Worm (Caenorhabditis elegans) whole organism, L1 larva: Measurements from ENCODE around the gene B0250.7.

Source experiments
- F16B12.6 ChIP-seq: fragments of 150-350 bp; optimal IDR thresholded peaks from 2 replicates; lab custom pipeline; 2014; ENCODE audit warnings: missing biosample characterization, missing genetic modification characterization
- blmp-1 ChIP-seq: fragments of 150-350 bp; optimal IDR thresholded peaks from 2 replicates; lab custom pipeline; 2014; ENCODE audit warnings: missing biosample characterization, missing genetic modification characterization
- dpl-1 ChIP-seq, 3 experiments: fragments of 150-350 bp in 2 of 3; sonication (generic microtip) in 1 of 3; optimal IDR thresholded peaks; 2 replicates each; lab custom pipeline; 2014 to 2017; ENCODE audit warnings: missing biosample characterization in 3 of 3, missing genetic modification characterization in 3 of 3, missing genetic modification reagents in 3 of 3
- dsc-1 ChIP-seq: sonication (generic microtip); optimal IDR thresholded peaks from 2 replicates; lab custom pipeline; 2016; ENCODE audit warnings: mild to moderate bottlenecking, missing genetic modification characterization, missing compliant biosample characterization
- elt-2 ChIP-seq: sonication (generic microtip); optimal IDR thresholded peaks from 2 replicates; lab custom pipeline; 2016; ENCODE audit warnings: missing genetic modification characterization, mild to moderate bottlenecking, inconsistent platforms, missing compliant biosample characterization, missing genetic modification reagents
- elt-3 ChIP-seq, 6 experiments: fragments of 150-350 bp in 1 of 6; sonication (generic microtip); optimal IDR thresholded peaks; 2 replicates each; lab custom pipeline; 2017 to 2018; ENCODE audit warnings: missing biosample characterization in 6 of 6, missing genetic modification characterization in 6 of 6, inconsistent platforms in 1 of 6
- ets-5 ChIP-seq: fragments of 200-800 bp; sonication (Bioruptor generic); IDR thresholded peaks from 2 replicates; pipeline ENCODE4 v1.3.6; 2022; ENCODE audit warnings: missing genetic modification characterization, missing compliant biosample characterization
- irx-1 ChIP-seq: sonication (generic microtip); optimal IDR thresholded peaks from 2 replicates; lab custom pipeline; 2016; ENCODE audit warnings: missing genetic modification characterization, missing compliant biosample characterization
- lin-14 ChIP-seq: fragments of 200-800 bp; sonication (Bioruptor generic); optimal IDR thresholded peaks from 2 replicates; lab custom pipeline; 2018; ENCODE audit warnings: mild to moderate bottlenecking, missing genetic modification characterization, moderate library complexity, missing compliant biosample characterization
- nhr-19 ChIP-seq: fragments of 200-800 bp; sonication (Bioruptor generic); conservative IDR thresholded peaks from 2 replicates; pipeline ENCODE4 v1.3.6; 2022; ENCODE audit warnings: missing genetic modification characterization, missing compliant biosample characterization
- nhr-20 ChIP-seq: sonication (generic microtip); optimal IDR thresholded peaks from 2 replicates; lab custom pipeline; 2016; ENCODE audit warnings: mild to moderate bottlenecking, missing genetic modification characterization, missing compliant biosample characterization
- nhr-71 ChIP-seq: sonication (generic microtip); optimal IDR thresholded peaks from 2 replicates; lab custom pipeline; 2016; ENCODE audit warnings: mild to moderate bottlenecking, missing genetic modification characterization, moderate library complexity, missing compliant biosample characterization
- pqm-1 ChIP-seq: sonication (generic microtip); optimal IDR thresholded peaks from 3 replicates; lab custom pipeline; 2017; ENCODE audit warnings: missing biosample characterization, missing genetic modification characterization
- skn-1 ChIP-seq: fragments of 150-350 bp; optimal IDR thresholded peaks from 2 replicates; lab custom pipeline; 2014; ENCODE audit warnings: missing biosample characterization, missing genetic modification characterization
- swsn-7 ChIP-seq: sonication (generic microtip); optimal IDR thresholded peaks from 2 replicates; lab custom pipeline; 2016; ENCODE audit warnings: missing genetic modification characterization, missing compliant biosample characterization
- tlp-1 ChIP-seq: fragments of 150-350 bp; optimal IDR thresholded peaks from 2 replicates; lab custom pipeline; 2014; ENCODE audit warnings: missing biosample characterization, missing genetic modification characterization
- unc-62 ChIP-seq: fragments of 150-350 bp; optimal IDR thresholded peaks from 2 replicates; lab custom pipeline; 2014; ENCODE audit warnings: missing biosample characterization, missing genetic modification reagents, missing genetic modification characterization

Gene B0250.7

DNA sequence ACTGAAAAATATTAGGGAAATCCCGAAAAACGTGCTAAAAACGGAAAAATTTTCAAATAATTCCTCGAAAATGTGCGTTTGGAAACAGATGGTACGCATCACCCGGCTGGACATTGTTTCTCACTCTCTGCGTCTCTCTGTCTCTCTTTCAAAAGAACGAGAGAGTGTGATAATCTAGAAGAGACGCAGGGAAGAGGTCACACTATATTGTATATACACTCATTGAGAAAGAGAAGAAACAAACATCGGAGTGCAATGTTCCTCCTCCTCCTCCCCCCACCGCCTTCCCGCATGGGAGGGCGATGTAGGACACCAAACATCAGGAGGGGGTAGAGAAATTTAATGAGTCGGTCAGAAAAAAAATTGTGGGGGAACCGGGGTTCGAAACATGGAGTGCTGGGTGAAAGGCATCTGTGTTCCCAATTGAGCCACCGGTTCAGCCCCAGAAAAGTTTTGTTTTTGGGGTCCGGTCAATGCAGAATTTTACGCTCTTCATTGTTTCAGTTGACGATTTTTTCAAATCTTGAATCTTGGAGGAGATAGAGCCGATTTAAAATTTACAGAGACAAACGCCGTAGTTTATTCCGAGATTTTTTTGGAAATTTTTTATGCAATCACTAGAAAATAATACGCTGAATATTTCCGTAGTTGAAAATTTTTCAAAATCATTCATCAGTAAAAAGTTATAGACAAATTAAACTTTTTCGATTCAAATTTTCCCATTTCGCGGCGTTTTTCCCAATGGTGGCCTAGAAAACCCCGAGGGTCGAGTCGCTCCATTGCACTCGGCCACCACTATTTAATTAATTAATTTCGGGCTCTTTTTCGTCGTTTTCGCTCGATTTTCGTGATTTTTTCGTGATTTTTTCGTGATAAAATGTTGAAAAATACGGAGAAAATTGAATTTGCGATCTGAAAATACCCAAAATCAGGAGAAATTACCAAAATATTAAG lies 51.4 kb downstream of the B0250.7 start (continued):
- TF ChIP-seq irx-1 (tag; lab: Kevin White, UChicago) (peak; percentile 83), unc-62 (no peak), pqm-1 (tag; lab: Kevin White, UChicago) (no peak)

DNA sequence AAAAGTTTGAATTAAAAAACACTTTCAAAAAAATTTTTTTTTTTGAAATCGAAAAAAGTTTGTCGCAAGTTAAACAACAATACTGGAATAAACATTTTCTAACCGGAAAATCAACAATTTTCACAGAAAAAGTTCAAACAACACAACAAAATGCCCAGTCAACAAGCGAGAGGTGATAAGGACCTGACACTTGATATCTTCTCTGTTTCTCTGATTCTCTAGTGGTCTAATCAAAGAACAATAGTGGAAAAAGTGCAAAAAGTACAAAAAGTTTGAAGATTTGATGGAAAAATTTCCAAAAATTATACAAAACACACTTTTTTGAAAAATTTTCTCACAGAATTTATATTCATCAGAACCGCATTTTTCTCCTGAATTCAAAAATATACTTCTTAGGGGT lies 52.4 kb downstream of the B0250.7 start:
- TF ChIP-seq F16B12.6 (tag; lab: Kevin White, UChicago) = no peak
- peak; percentile 54 for TF ChIP-seq elt-2
- TF ChIP-seq dpl-1 (GFP tag; optimal IDR thresholded peaks at IDR 0.05; lab: Kevin White, UChicago) = no peak
- TF ChIP-seq dsc-1 (tag; lab: Kevin White, UChicago) = no peak
- TF ChIP-seq lin-14 = peak; percentile 11
- TF ChIP-seq nhr-71 (tag; lab: Kevin White, UChicago) = peak; percentile 11
- no peak for TF ChIP-seq swsn-7
- TF ChIP-seq nhr-19 = 0 out of 2 replicates have a peak, but pooled peaks have one; percentile 3
- no peak for TF ChIP-seq tlp-1 (tag; lab: Kevin White, UChicago)
- peak in 1 of 6 experiments; percentile 4 for TF ChIP-seq elt-3 (tag; optimal IDR thresholded peaks at IDR 0.05; lab: Kevin White, UChicago)
- peak; percentile 26 for TF ChIP-seq blmp-1 (tag; lab: Kevin White, UChicago)
- no peak for TF ChIP-seq ets-5 (GFP tag; lab: Robert Waterston, UW)
- no peak for TF ChIP-seq skn-1 (tag; lab: Kevin White, UChicago)
- TF ChIP-seq nhr-20 = no peak
